Fruit fly (Drosophila melanogaster): Measurements from ENCODE around the gene CSN8.

Gene CSN8

DNA sequence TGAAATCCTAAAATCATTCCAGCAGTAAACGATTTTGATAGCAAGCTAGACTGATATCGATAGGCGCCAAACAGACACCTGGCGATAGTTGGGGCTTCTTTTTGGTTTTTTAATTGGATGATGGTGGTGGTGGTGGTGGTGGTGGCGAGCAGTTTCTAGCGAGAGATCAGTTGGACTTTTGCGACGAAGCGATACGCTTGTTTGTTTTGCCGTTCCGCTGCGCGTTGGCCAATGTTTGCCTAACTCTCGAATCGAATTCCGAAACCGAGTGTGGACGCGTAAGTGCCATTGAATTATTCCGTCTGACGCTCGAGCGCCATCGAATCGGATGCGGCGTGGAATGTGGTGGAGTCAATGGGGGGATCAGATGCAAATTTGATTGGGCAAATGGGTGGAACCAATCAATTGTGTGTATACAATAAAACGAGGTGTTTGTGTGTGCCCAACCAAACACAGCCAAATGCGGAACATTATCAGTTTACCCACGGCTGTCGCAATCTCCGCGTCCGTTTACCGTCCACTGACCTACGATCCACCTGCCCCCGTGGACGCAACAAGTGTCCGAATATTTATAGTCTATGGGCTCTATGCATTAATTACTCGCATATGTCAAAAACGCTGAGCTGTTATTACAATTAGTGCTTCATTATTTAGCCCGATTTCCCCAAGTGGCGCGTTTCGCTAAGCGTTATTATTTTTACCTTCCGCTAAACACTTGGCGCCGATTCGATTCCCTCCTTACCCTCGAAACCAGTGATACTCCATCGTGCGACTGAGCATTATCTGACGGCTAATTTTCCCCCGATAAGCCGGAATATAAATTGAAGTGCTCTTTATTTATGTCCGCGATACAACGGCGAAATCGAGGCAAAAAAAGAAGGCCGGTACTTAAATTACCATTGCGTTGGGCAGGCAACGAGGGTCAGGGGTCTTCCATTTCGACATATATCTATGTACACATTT, 6.0 kb downstream of the CSN8 start, which contains the start of gene CG17292 (continued):
- TF ChIP-seq org-1 (GFP tag; optimal IDR thresholded peaks at IDR 0.05) (peak; percentile 43), phol (tag; optimal IDR thresholded peaks at IDR 0.05) (peak; percentile 27), CG11560 (tag; IDR thresholded peaks at IDR 0.05) (no peak), CG2202 (tag; optimal IDR thresholded peaks at IDR 0.05) (no peak), twi (tag; optimal IDR thresholded peaks at IDR 0.05) (no peak), lilli (GFP tag; optimal IDR thresholded peaks at IDR 0.05) (peak; percentile 47), CG9932 (GFP tag; IDR thresholded peaks at IDR 0.05) (peak; percentile 73), Sox102F (GFP tag; optimal IDR thresholded peaks at IDR 0.05) (peak; percentile 34), CG12104 (GFP tag; optimal IDR thresholded peaks at IDR 0.05) (no peak), lov (optimal IDR thresholded peaks at IDR 0.05) (no peak), lov (GFP tag; IDR thresholded peaks at IDR 0.05) (0 out of 3 replicates have a peak, but pooled peaks have one; percentile 55), CG4617 (GFP tag; optimal IDR thresholded peaks at IDR 0.05; ENCODE audit: borderline replicate concordance) (peak; percentile 23), jigr1 (GFP tag; IDR thresholded peaks at IDR 0.05) (no peak; the same call in 2 of the 3 replicates), CTCF (GFP tag; optimal IDR thresholded peaks at IDR 0.05) (peak; percentile 57), CG34376 (GFP tag; optimal IDR thresholded peaks at IDR 0.05) (peak; percentile 79), CG1647 (GFP tag; optimal IDR thresholded peaks at IDR 0.05) (peak; percentile 28), CG34224 (GFP tag; IDR thresholded peaks at IDR 0.05; ENCODE audit: partially characterized antibody) (peak; percentile 88), CG17912 (GFP tag; optimal IDR thresholded peaks at IDR 0.05) (peak; percentile 45), Mrtf (GFP tag; IDR thresholded peaks at IDR 0.05) (no peak; the same call in 2 of the 3 replicates), abd-A (tag; optimal IDR thresholded peaks at IDR 0.05) (peak; percentile 91), Deaf1 (tag; optimal IDR thresholded peaks at IDR 0.05) (peak; percentile 76), ato (GFP tag; IDR thresholded peaks at IDR 0.05; ENCODE audit: partially characterized antibody) (peak; percentile 84), CG15696 (tag; optimal IDR thresholded peaks at IDR 0.05) (no peak), Doc3 (GFP tag; IDR thresholded peaks at IDR 0.05; ENCODE audit: partially characterized antibody) (peak; percentile 87), CG10462 (GFP tag; optimal IDR thresholded peaks at IDR 0.05) (no peak), sisA (GFP tag; IDR thresholded peaks at IDR 0.05) (peak; percentile 37), chn (GFP tag; optimal IDR thresholded peaks at IDR 0.05) (no peak), CG10321 (GFP tag; IDR thresholded peaks at IDR 0.05) (0 out of 2 replicates have a peak, but pooled peaks have one; percentile 60), CG11085 (GFP tag; IDR thresholded peaks at IDR 0.05) (peak; percentile 32; the same call in 1 of the 2 replicates), CG15269 (tag; optimal IDR thresholded peaks at IDR 0.05) (peak; percentile 63), GATAe (GFP tag; conservative IDR thresholded peaks at IDR 0.05) (peak; percentile 18; the same call in 1 of the 2 replicates), CG18476 (GFP tag; optimal IDR thresholded peaks at IDR 0.05) (no peak), CG18619 (GFP tag; optimal IDR thresholded peaks at IDR 0.05) (peak; percentile 61), disco-r (GFP tag; optimal IDR thresholded peaks at IDR 0.05) (no peak), zf30C (GFP tag; optimal IDR thresholded peaks at IDR 0.05) (no peak), da (GFP tag; optimal IDR thresholded peaks at IDR 0.05) (no peak), CG13775 (GFP tag; optimal IDR thresholded peaks at IDR 0.05) (peak; percentile 49), odd (GFP tag; optimal IDR thresholded peaks at IDR 0.05) (peak; percentile 22), CG30431 (GFP tag; optimal IDR thresholded peaks at IDR 0.05) (no peak), Hsf (GFP tag; optimal IDR thresholded peaks at IDR 0.05) (no peak), cwo (GFP tag; optimal IDR thresholded peaks at IDR 0.05) (peak; percentile 52), az2 (GFP tag; optimal IDR thresholded peaks at IDR 0.05) (no peak), unpg (GFP tag; optimal IDR thresholded peaks at IDR 0.05) (peak; percentile 38), MTF-1 (GFP tag; optimal IDR thresholded peaks at IDR 0.05; ENCODE audit: borderline replicate concordance) (peak; percentile 23), D19A (tag; optimal IDR thresholded peaks at IDR 0.05) (peak; percentile 22), Mes4 (GFP tag; optimal IDR thresholded peaks at IDR 0.05) (peak; percentile 27), eyg (GFP tag; optimal IDR thresholded peaks at IDR 0.05) (peak; percentile 15), inv (GFP tag; IDR thresholded peaks at IDR 0.05; ENCODE audit: partially characterized antibody) (peak; percentile 85)

Data from whole organism, embryonic.